Comparison of ENCODE assay signal across 5 worm cellular contexts in genomic region chrIV:654526-655440, ce11.
TF ChIP-seq lines count a peak whose summit lies in the region.

TSS of gene rpl-15 (minus strand) at chrIV:654576.
TSS of gene K11H12.8 (plus strand) at chrIV:655390.

TF ChIP-seq in whole organism, L1 larva, 84 proteins besides CTCF, POLR2A, EP300 and RAD21 (continues in another document):
- TF ChIP-seq xbp-1 (tag; optimal IDR thresholded peaks at IDR 0.05; lab: Kevin White, UChicago) (peak; percentile 99), snu-23 (GFP tag; optimal IDR thresholded peaks at IDR 0.05; lab: Kevin White, UChicago) (peak; percentile 100), ets-5 (GFP tag; IDR thresholded peaks at IDR 0.05; lab: Robert Waterston, UW) (peak; percentile 90; the same call in 1 of the 2 replicates), unc-30 (tag; optimal IDR thresholded peaks at IDR 0.05; lab: Kevin White, UChicago) (no peak), nhr-71 (tag; optimal IDR thresholded peaks at IDR 0.05; lab: Kevin White, UChicago) (peak; percentile 100), lir-3 (tag; optimal IDR thresholded peaks at IDR 0.05; lab: Kevin White, UChicago; ENCODE audit: poor library complexity) (peak; percentile 97), nhr-19 (GFP tag; conservative IDR thresholded peaks at IDR 0.05; lab: Robert Waterston, UW) (peak; percentile 100), jun-1 (tag; optimal IDR thresholded peaks at IDR 0.05; lab: Kevin White, UChicago) (peak; percentile 98), pag-3 (tag; optimal IDR thresholded peaks at IDR 0.05; lab: Kevin White, UChicago; ENCODE audit: borderline replicate concordance, insufficient read depth) (peak; percentile 88), nhr-28 (tag; optimal IDR thresholded peaks at IDR 0.05; lab: Kevin White, UChicago) (peak; percentile 33), mdl-1 (tag; optimal IDR thresholded peaks at IDR 0.05; lab: Kevin White, UChicago) (peak; percentile 83 to 100), mef-2 (tag; optimal IDR thresholded peaks at IDR 0.05; lab: Kevin White, UChicago) (peak; percentile 98), nhr-237 (tag; optimal IDR thresholded peaks at IDR 0.05; lab: Kevin White, UChicago) (peak; percentile 98), unc-130 (tag; optimal IDR thresholded peaks at IDR 0.05; lab: Kevin White, UChicago) (peak; percentile 100), lin-35 (GFP tag; optimal IDR thresholded peaks at IDR 0.05; lab: Kevin White, UChicago) (peak; percentile 95 to 97), aly-2 (tag; optimal IDR thresholded peaks at IDR 0.05; lab: Kevin White, UChicago) (peak; percentile 98), C04F5.9 (tag; optimal IDR thresholded peaks at IDR 0.05; lab: Kevin White, UChicago) (peak; percentile 98)

TF ChIP-seq in whole organism, L3 larva, 47 proteins besides CTCF, POLR2A, EP300 and RAD21 (continues in another document):
- TF ChIP-seq lin-15B (tag; optimal IDR thresholded peaks at IDR 0.05; lab: Kevin White, UChicago), result peak; percentile 99
- peak; percentile 71 for TF ChIP-seq ztf-11 (tag; optimal IDR thresholded peaks at IDR 0.05; lab: Kevin White, UChicago)
- TF ChIP-seq skn-1 (tag; optimal IDR thresholded peaks at IDR 0.05; lab: Kevin White, UChicago), result peak; percentile 97
- TF ChIP-seq ceh-16 (tag; optimal IDR thresholded peaks at IDR 0.05; lab: Kevin White, UChicago), result peak; percentile 71
- peak; percentile 89 for TF ChIP-seq aly-2 (tag; optimal IDR thresholded peaks at IDR 0.05; lab: Kevin White, UChicago)
- peak; percentile 95 for TF ChIP-seq pqm-1 (tag; optimal IDR thresholded peaks at IDR 0.05; lab: Kevin White, UChicago)
- TF ChIP-seq snpc-4 (tag; optimal IDR thresholded peaks at IDR 0.05; lab: Kevin White, UChicago), result peak; percentile 98
- TF ChIP-seq ceh-9 (tag; optimal IDR thresholded peaks at IDR 0.05; lab: Kevin White, UChicago), result no peak
- peak; percentile 91 for TF ChIP-seq nhr-28 (tag; optimal IDR thresholded peaks at IDR 0.05; lab: Kevin White, UChicago)
- peak; percentile 100 for TF ChIP-seq hmg-11 (tag; optimal IDR thresholded peaks at IDR 0.05; lab: Kevin White, UChicago)
- TF ChIP-seq R02D3.7 (tag; optimal IDR thresholded peaks at IDR 0.05; lab: Kevin White, UChicago), result peak; percentile 99
- TF ChIP-seq nhr-237 (tag; optimal IDR thresholded peaks at IDR 0.05; lab: Kevin White, UChicago), result no peak
- peak; percentile 79 to 99 (median 92) for TF ChIP-seq elt-3 (tag; optimal IDR thresholded peaks at IDR 0.05; lab: Kevin White, UChicago)
- TF ChIP-seq lsy-12 (tag; optimal IDR thresholded peaks at IDR 0.05; lab: Kevin White, UChicago), result peak; percentile 100
- peak; percentile 100 for TF ChIP-seq pha-4 (tag; optimal IDR thresholded peaks at IDR 0.05; lab: Kevin White, UChicago)
- peak; percentile 66 for TF ChIP-seq unc-39 (tag; optimal IDR thresholded peaks at IDR 0.05; lab: Kevin White, UChicago)
- peak; percentile 97 for TF ChIP-seq ztf-4 (tag; optimal IDR thresholded peaks at IDR 0.05; lab: Kevin White, UChicago)
- peak; percentile 92 for TF ChIP-seq elt-1 (tag; optimal IDR thresholded peaks at IDR 0.05; lab: Kevin White, UChicago)
- peak; percentile 88 for TF ChIP-seq zag-1 (tag; optimal IDR thresholded peaks at IDR 0.05; lab: Kevin White, UChicago)

TF ChIP-seq in whole organism, early embryonic, 17 proteins besides CTCF, POLR2A, EP300 and RAD21:
- TF ChIP-seq tbx-37 (GFP tag; conservative IDR thresholded peaks at IDR 0.05; lab: Robert Waterston, UW), result peak; percentile 91
- peak; percentile 70 for TF ChIP-seq hnd-1 (tag; optimal IDR thresholded peaks at IDR 0.05; lab: Kevin White, UChicago)
- peak; percentile 87 for TF ChIP-seq pes-1 (GFP tag; IDR thresholded peaks at IDR 0.05; lab: Robert Waterston, UW)
- no peak for TF ChIP-seq aly-1 (tag; optimal IDR thresholded peaks at IDR 0.05; lab: Kevin White, UChicago)
- TF ChIP-seq ceh-36 (tag; optimal IDR thresholded peaks at IDR 0.05; lab: Kevin White, UChicago), result peak; percentile 78
- TF ChIP-seq B0310.2 (tag; optimal IDR thresholded peaks at IDR 0.05; lab: Kevin White, UChicago), result peak; percentile 66
- peak; percentile 99 for TF ChIP-seq F13C5.2 (tag; optimal IDR thresholded peaks at IDR 0.05; lab: Kevin White, UChicago)
- peak; percentile 95 for TF ChIP-seq sea-1 (GFP tag; conservative IDR thresholded peaks at IDR 0.05; lab: Robert Waterston, UW)
- TF ChIP-seq tra-4 (tag; optimal IDR thresholded peaks at IDR 0.05; lab: Kevin White, UChicago), result peak; percentile 79
- no peak for TF ChIP-seq ama-1 (optimal IDR thresholded peaks at IDR 0.05; lab: Kevin White, UChicago)
- TF ChIP-seq flt-1 (GFP tag; IDR thresholded peaks at IDR 0.05; lab: Robert Waterston, UW), result peak; percentile 92
- peak; percentile 57 for TF ChIP-seq ceh-13 (GFP tag; optimal IDR thresholded peaks at IDR 0.05; lab: Kevin White, UChicago)
- TF ChIP-seq scrt-1 (GFP tag; IDR thresholded peaks at IDR 0.05; lab: Robert Waterston, UW), result peak; percentile 83
- peak; percentile 64 for TF ChIP-seq ets-7 (tag; optimal IDR thresholded peaks at IDR 0.05; lab: Kevin White, UChicago)
- peak; percentile 77 for TF ChIP-seq tbx-11 (GFP tag; IDR thresholded peaks at IDR 0.05; lab: Robert Waterston, UW)
- peak; percentile 93 for TF ChIP-seq hmg-4 (GFP tag; optimal IDR thresholded peaks at IDR 0.05; lab: Kevin White, UChicago)
- peak; percentile 64 for TF ChIP-seq hmbx-1 (tag; optimal IDR thresholded peaks at IDR 0.05; lab: Kevin White, UChicago)

TF ChIP-seq in whole organism, midembryonic, 9 proteins besides CTCF, POLR2A, EP300 and RAD21:
- peak; percentile 96 for TF ChIP-seq flt-1 (GFP tag; IDR thresholded peaks at IDR 0.05; lab: Robert Waterston, UW)
- TF ChIP-seq med-1 (GFP tag; optimal IDR thresholded peaks at IDR 0.05; lab: Kevin White, UChicago; ENCODE audit: insufficient read depth), result peak; percentile 47
- peak; percentile 81 for TF ChIP-seq T22C8.4 (GFP tag; IDR thresholded peaks at IDR 0.05; lab: Robert Waterston, UW)
- TF ChIP-seq ref-1 (GFP tag; conservative IDR thresholded peaks at IDR 0.05; lab: Robert Waterston, UW), result peak; percentile 66
- peak; percentile 94 for TF ChIP-seq ztf-29 (GFP tag; IDR thresholded peaks at IDR 0.05; lab: Robert Waterston, UW)
- peak; percentile 87 for TF ChIP-seq klf-2 (GFP tag; conservative IDR thresholded peaks at IDR 0.05; lab: Robert Waterston, UW)
- TF ChIP-seq tab-1 (GFP tag; IDR thresholded peaks at IDR 0.05; lab: Robert Waterston, UW), result peak; percentile 87
- TF ChIP-seq cog-1 (tag; optimal IDR thresholded peaks at IDR 0.05; lab: Kevin White, UChicago), result peak; percentile 99
- TF ChIP-seq ztf-23 (GFP tag; IDR thresholded peaks at IDR 0.05; lab: Robert Waterston, UW), result peak; percentile 98

TF ChIP-seq in whole organism, young adult, 124 proteins besides CTCF, POLR2A, EP300 and RAD21 (continues in another document):
- TF ChIP-seq nfya-2 (GFP tag; IDR thresholded peaks at IDR 0.05; lab: Robert Waterston, UW) (peak; percentile 89), akir-1 (GFP tag; optimal IDR thresholded peaks at IDR 0.05; lab: Kevin White, UChicago) (peak; percentile 91), zim-3 (tag; optimal IDR thresholded peaks at IDR 0.05; lab: Kevin White, UChicago) (peak; percentile 96), Y95B8A.8 (GFP tag; IDR thresholded peaks at IDR 0.05; lab: Robert Waterston, UW) (peak; percentile 100), F52B5.7 (tag; optimal IDR thresholded peaks at IDR 0.05; lab: Kevin White, UChicago) (peak; percentile 99), ztf-28 (GFP tag; IDR thresholded peaks at IDR 0.05; lab: Robert Waterston, UW) (peak; percentile 99), ccch-3 (GFP tag; optimal IDR thresholded peaks at IDR 0.05; lab: Kevin White, UChicago) (peak; percentile 76), ztf-3 (GFP tag; optimal IDR thresholded peaks at IDR 0.05; lab: Kevin White, UChicago) (peak; percentile 96), mxl-1 (tag; optimal IDR thresholded peaks at IDR 0.05; lab: Kevin White, UChicago) (peak; percentile 64), lsy-27 (tag; optimal IDR thresholded peaks at IDR 0.05; lab: Kevin White, UChicago; ENCODE audit: borderline replicate concordance, insufficient read depth) (peak; percentile 69), ztf-18 (tag; optimal IDR thresholded peaks at IDR 0.05; lab: Kevin White, UChicago) (peak; percentile 88), F49E8.2 (tag; optimal IDR thresholded peaks at IDR 0.05; lab: Kevin White, UChicago; ENCODE audit: insufficient read depth) (peak; percentile 98), Y53F4B.3 (GFP tag; IDR thresholded peaks at IDR 0.05; lab: Robert Waterston, UW) (peak; percentile 90), Y56A3A.18 (GFP tag; IDR thresholded peaks at IDR 0.05; lab: Robert Waterston, UW) (peak; percentile 99), sdz-38 (tag; optimal IDR thresholded peaks at IDR 0.05; lab: Kevin White, UChicago) (no peak), rec-8 (tag; optimal IDR thresholded peaks at IDR 0.05; lab: Kevin White, UChicago) (peak; percentile 92 to 95), lin-40 (tag; optimal IDR thresholded peaks at IDR 0.05; lab: Kevin White, UChicago) (peak; percentile 99), bed-1 (GFP tag; IDR thresholded peaks at IDR 0.05; lab: Robert Waterston, UW) (peak; percentile 94), K12H6.12 (tag; optimal IDR thresholded peaks at IDR 0.05; lab: Kevin White, UChicago) (peak; percentile 100), C17E4.6 (GFP tag; IDR thresholded peaks at IDR 0.05; lab: Robert Waterston, UW) (peak; percentile 99), T07F8.4 (tag; optimal IDR thresholded peaks at IDR 0.05; lab: Kevin White, UChicago) (peak; percentile 92), hlh-26 (GFP tag; conservative IDR thresholded peaks at IDR 0.05; lab: Robert Waterston, UW) (no peak), efl-1 (GFP tag; optimal IDR thresholded peaks at IDR 0.05; lab: Kevin White, UChicago) (peak; percentile 92), ztf-6 (GFP tag; IDR thresholded peaks at IDR 0.05; lab: Robert Waterston, UW) (peak; percentile 100), F57A8.1 (GFP tag; optimal IDR thresholded peaks at IDR 0.05; lab: Kevin White, UChicago) (peak; percentile 96), D2030.7 (GFP tag; IDR thresholded peaks at IDR 0.05; lab: Robert Waterston, UW) (peak; percentile 99), lag-1 (GFP tag; IDR thresholded peaks at IDR 0.05; lab: Robert Waterston, UW) (peak; percentile 90; the same call in 1 of the 2 replicates), ceh-91 (GFP tag; IDR thresholded peaks at IDR 0.05; lab: Robert Waterston, UW) (peak; percentile 98), Y53G8AR.9 (GFP tag; conservative IDR thresholded peaks at IDR 0.05; lab: Robert Waterston, UW) (peak; percentile 100), mcd-1 (GFP tag; IDR thresholded peaks at IDR 0.05; lab: Robert Waterston, UW) (peak; percentile 98), bed-2 (GFP tag; IDR thresholded peaks at IDR 0.05; lab: Robert Waterston, UW) (peak; percentile 98), cebp-2 (GFP tag; IDR thresholded peaks at IDR 0.05; lab: Robert Waterston, UW) (peak; percentile 97), let-607 (tag; optimal IDR thresholded peaks at IDR 0.05; lab: Kevin White, UChicago) (peak; percentile 95 to 97), rcor-1 (GFP tag; IDR thresholded peaks at IDR 0.05; lab: Robert Waterston, UW) (peak; percentile 99), somi-1 (GFP tag; optimal IDR thresholded peaks at IDR 0.05; lab: Kevin White, UChicago) (peak; percentile 100), dox-1 (GFP tag; IDR thresholded peaks at IDR 0.05; lab: Robert Waterston, UW) (peak; percentile 100)

Comparison
In these comparisons a context has a peak if more than half of its experiments do, and no peak if none do; other contexts are left out.
1. Of the 8 proteins assayed by ChIP-seq in both whole organism, young adult and whole organism, L1 larva: peak only in whole organism, young adult: none; only in whole organism, L1 larva: none; in both: ama-1, dpl-1, efl-1, lin-35, nhr-90, snpc-4 and 2 more; in neither: 0.